Fruit fly (Drosophila melanogaster) whole organism, embryonic: ENCODE measurements around the gene Or7a.

ENCODE experiments used
- Aef1 ChIP-seq: fragments of 200-800 bp; sonication (Bioruptor generic); IDR thresholded peaks from 3 replicates; pipeline ENCODE4 v1.3.6; 2022; ENCODE audit warnings: missing biosample characterization, missing genetic modification characterization
- Antp ChIP-seq: fragments of 200-800 bp; sonication (Bioruptor generic); optimal IDR thresholded peaks from 3 replicates; lab custom pipeline; 2016; ENCODE audit warnings: missing biosample characterization, missing genetic modification characterization
- BEAF-32 ChIP-seq: fragments of 200-800 bp; sonication (Bioruptor generic); optimal IDR thresholded peaks from 3 replicates; lab custom pipeline; 2017; ENCODE audit warnings: missing biosample characterization, missing genetic modification characterization, mild to moderate bottlenecking, moderate library complexity, missing genetic modification reagents
- Bteb2 ChIP-seq: fragments of 200-800 bp; sonication (Bioruptor generic); optimal IDR thresholded peaks from 2 replicates; lab custom pipeline; 2016; ENCODE audit warnings: missing biosample characterization, missing genetic modification characterization
- CG10366 ChIP-seq: fragments of 200-800 bp; sonication (Bioruptor generic); IDR thresholded peaks from 2 replicates; pipeline ENCODE4 v1.3.6; 2022; ENCODE audit warnings: missing biosample characterization, missing genetic modification characterization
- CG10462 ChIP-seq: fragments of 200-800 bp; sonication (Bioruptor generic); optimal IDR thresholded peaks from 2 replicates; lab custom pipeline; 2016; ENCODE audit warnings: missing biosample characterization, missing genetic modification characterization
- CG11093 ChIP-seq: fragments of 200-800 bp; sonication (Bioruptor generic); IDR thresholded peaks from 3 replicates; pipeline ENCODE4 v1.3.6; 2022; ENCODE audit warnings: missing biosample characterization, missing genetic modification characterization
- CG11398 ChIP-seq: fragments of 200-800 bp; sonication (Bioruptor generic); optimal IDR thresholded peaks from 2 replicates; lab custom pipeline; 2016; ENCODE audit warnings: missing biosample characterization, missing genetic modification characterization
- CG12391 ChIP-seq: fragments of 200-800 bp; sonication (Bioruptor generic); optimal IDR thresholded peaks from 3 replicates; lab custom pipeline; 2018; ENCODE audit warnings: missing biosample characterization, mild to moderate bottlenecking, missing genetic modification characterization, moderate library complexity
- CG12942 ChIP-seq: fragments of 200-800 bp; sonication (Bioruptor generic); optimal IDR thresholded peaks from 3 replicates; lab custom pipeline; 2016; ENCODE audit warnings: missing biosample characterization, missing genetic modification characterization
- CG13287 ChIP-seq: fragments of 200-800 bp; sonication (Bioruptor generic); IDR thresholded peaks from 2 replicates; pipeline ENCODE4 v1.3.6; 2022; ENCODE audit warnings: missing biosample characterization, missing genetic modification characterization; ENCODE audit not compliant: partially characterized antibody
- CG13624 ChIP-seq: fragments of 200-800 bp; sonication (Bioruptor generic); optimal IDR thresholded peaks from 2 replicates; lab custom pipeline; 2016; ENCODE audit warnings: missing biosample characterization, missing genetic modification characterization
- CG17829 ChIP-seq: fragments of 200-800 bp; optimal IDR thresholded peaks from 2 replicates; lab custom pipeline; 2019; ENCODE audit warnings: missing biosample characterization, mild to moderate bottlenecking, missing genetic modification characterization, moderate library complexity
- CG1792 ChIP-seq: fragments of 200-800 bp; sonication (Bioruptor generic); optimal IDR thresholded peaks from 2 replicates; lab custom pipeline; 2016; ENCODE audit warnings: missing biosample characterization, missing genetic modification characterization
- CG3281 ChIP-seq: fragments of 200-800 bp; sonication (Bioruptor generic); optimal IDR thresholded peaks from 3 replicates; lab custom pipeline; 2017; ENCODE audit warnings: missing biosample characterization, mild to moderate bottlenecking, missing genetic modification characterization
- CG34224 ChIP-seq: fragments of 200-800 bp; sonication (Bioruptor generic); IDR thresholded peaks from 3 replicates; pipeline ENCODE4 v1.3.6; 2022; ENCODE audit warnings: missing biosample characterization, missing genetic modification characterization; ENCODE audit not compliant: partially characterized antibody
- CG43689 ChIP-seq: fragments of 200-800 bp; sonication (Bioruptor generic); IDR thresholded peaks from 2 replicates; pipeline ENCODE4 v1.3.6; 2022; ENCODE audit warnings: missing biosample characterization, missing genetic modification characterization
- CG4730 ChIP-seq: fragments of 200-800 bp; sonication (Bioruptor generic); IDR thresholded peaks from 2 replicates; pipeline ENCODE4 v1.3.6; 2022; ENCODE audit warnings: missing biosample characterization, missing genetic modification characterization
- CG8290 ChIP-seq, 3 experiments: fragments of 200-800 bp; sonication (Bioruptor generic); optimal IDR thresholded peaks; 2 replicates each; lab custom pipeline; 2016 to 2019; ENCODE audit warnings: missing biosample characterization in 3 of 3, missing genetic modification characterization in 3 of 3, mild to moderate bottlenecking in 2 of 3, moderate library complexity in 1 of 3
- CG8765 ChIP-seq: fragments of 200-800 bp; sonication (Bioruptor generic); IDR thresholded peaks from 2 replicates; pipeline ENCODE4 v1.3.6; 2022; ENCODE audit warnings: missing biosample characterization, missing genetic modification characterization
- CG9215 ChIP-seq: fragments of 200-800 bp; sonication (Bioruptor generic); IDR thresholded peaks from 2 replicates; pipeline ENCODE4 v1.3.6; 2022; ENCODE audit warnings: missing biosample characterization, missing genetic modification characterization
- Doc3 ChIP-seq: fragments of 200-800 bp; sonication (Bioruptor generic); IDR thresholded peaks from 3 replicates; pipeline ENCODE4 v1.3.6; 2022; ENCODE audit warnings: missing biosample characterization, missing genetic modification characterization; ENCODE audit not compliant: partially characterized antibody
- E2f1 ChIP-seq: fragments of 200-800 bp; sonication (Bioruptor generic); IDR thresholded peaks from 2 replicates; pipeline ENCODE4 v1.3.6; 2022; ENCODE audit warnings: missing biosample characterization, missing genetic modification characterization
- ERR ChIP-seq: fragments of 200-800 bp; sonication (Bioruptor generic); optimal IDR thresholded peaks from 2 replicates; lab custom pipeline; 2016; ENCODE audit warnings: missing biosample characterization, missing genetic modification characterization
- Hmr ChIP-seq: fragments of 200-800 bp; sonication (Bioruptor generic); optimal IDR thresholded peaks from 3 replicates; lab custom pipeline; 2017; ENCODE audit warnings: mild to moderate bottlenecking, missing biosample characterization, missing genetic modification reagents, missing genetic modification characterization
- NC2α ChIP-seq: fragments of 200-800 bp; sonication (Bioruptor generic); optimal IDR thresholded peaks from 2 replicates; lab custom pipeline; 2016; ENCODE audit warnings: missing biosample characterization, missing genetic modification characterization
- NK7.1 ChIP-seq: fragments of 200-800 bp; sonication (Bioruptor generic); optimal IDR thresholded peaks from 3 replicates; lab custom pipeline; 2016; ENCODE audit warnings: missing biosample characterization, missing genetic modification characterization
- Sry-δ ChIP-seq: fragments of 200-800 bp; sonication (Bioruptor generic); optimal IDR thresholded peaks from 2 replicates; lab custom pipeline; 2016; ENCODE audit warnings: missing biosample characterization, missing genetic modification characterization
- ara ChIP-seq: fragments of 200-800 bp; sonication (Bioruptor generic); IDR thresholded peaks from 2 replicates; pipeline ENCODE4 v1.3.6; 2022; ENCODE audit warnings: missing biosample characterization, missing genetic modification characterization
- chif ChIP-seq, 2 experiments: fragments of 200-800 bp; sonication (Bioruptor generic); optimal IDR thresholded peaks; 3 replicates each; lab custom pipeline; 2016; ENCODE audit warnings: missing biosample characterization in 2 of 2, missing genetic modification characterization in 2 of 2
- corto ChIP-seq: fragments of 200-800 bp; sonication (Bioruptor generic); optimal IDR thresholded peaks from 2 replicates; lab custom pipeline; 2016; ENCODE audit warnings: missing biosample characterization, mild to moderate bottlenecking, missing genetic modification characterization, moderate library complexity
- dimm ChIP-seq: fragments of 200-800 bp; sonication (Bioruptor generic); IDR thresholded peaks from 2 replicates; pipeline ENCODE4 v1.3.6; 2022; ENCODE audit warnings: missing biosample characterization, missing genetic modification characterization
- gce ChIP-seq: fragments of 200-800 bp; sonication (Bioruptor generic); IDR thresholded peaks from 3 replicates; pipeline ENCODE4 v1.3.6; 2022; ENCODE audit warnings: missing biosample characterization, missing genetic modification characterization
- grn ChIP-seq: fragments of 200-800 bp; sonication (Bioruptor generic); optimal IDR thresholded peaks from 3 replicates; lab custom pipeline; 2017; ENCODE audit warnings: missing biosample characterization, missing genetic modification characterization
- gsb ChIP-seq: fragments of 200-800 bp; sonication (Bioruptor generic); IDR thresholded peaks from 2 replicates; pipeline ENCODE4 v1.3.6; 2022; ENCODE audit warnings: missing biosample characterization, missing genetic modification characterization
- gsb-n ChIP-seq: fragments of 200-800 bp; sonication (Bioruptor generic); optimal IDR thresholded peaks from 3 replicates; lab custom pipeline; 2018; ENCODE audit warnings: missing biosample characterization, mild to moderate bottlenecking, missing genetic modification characterization
- ham ChIP-seq: fragments of 200-800 bp; sonication (Bioruptor generic); IDR thresholded peaks from 2 replicates; pipeline ENCODE4 v1.3.6; 2022; ENCODE audit warnings: missing biosample characterization, missing genetic modification characterization
- ind ChIP-seq: fragments of 200-800 bp; sonication (Bioruptor generic); optimal IDR thresholded peaks from 3 replicates; lab custom pipeline; 2016; ENCODE audit warnings: missing biosample characterization, missing genetic modification characterization
- jumu ChIP-seq: fragments of 200-800 bp; sonication (Bioruptor generic); optimal IDR thresholded peaks from 3 replicates; lab custom pipeline; 2016; ENCODE audit warnings: missing biosample characterization, missing genetic modification characterization
- kni ChIP-seq: fragments of 200-800 bp; sonication (Bioruptor generic); optimal IDR thresholded peaks from 3 replicates; lab custom pipeline; 2017; ENCODE audit warnings: mild to moderate bottlenecking, missing biosample characterization, missing genetic modification reagents, missing genetic modification characterization
- lab ChIP-seq: fragments of 200-800 bp; sonication (Bioruptor generic); optimal IDR thresholded peaks from 3 replicates; lab custom pipeline; 2017; ENCODE audit warnings: missing biosample characterization, missing genetic modification characterization, mild to moderate bottlenecking, moderate library complexity, missing genetic modification reagents
- pho ChIP-seq: fragments of 200-800 bp; sonication (Bioruptor generic); optimal IDR thresholded peaks from 2 replicates; lab custom pipeline; 2016; ENCODE audit warnings: missing biosample characterization, missing genetic modification characterization
- sima ChIP-seq: fragments of 200-800 bp; sonication (Bioruptor generic); optimal IDR thresholded peaks from 2 replicates; lab custom pipeline; 2016; ENCODE audit warnings: missing biosample characterization, missing genetic modification characterization
- sisA ChIP-seq: fragments of 200-800 bp; sonication (Bioruptor generic); IDR thresholded peaks from 2 replicates; pipeline ENCODE4 v1.3.6; 2022; ENCODE audit warnings: missing biosample characterization, missing genetic modification characterization
- sr ChIP-seq: fragments of 200-800 bp; sonication (Bioruptor generic); IDR thresholded peaks from 3 replicates; pipeline ENCODE4 v1.3.6; 2022; ENCODE audit warnings: missing biosample characterization, missing genetic modification characterization
- tio ChIP-seq: fragments of 200-800 bp; sonication (Bioruptor generic); optimal IDR thresholded peaks from 2 replicates; lab custom pipeline; 2017; ENCODE audit warnings: missing biosample characterization, missing genetic modification characterization, inconsistent platforms
- tna ChIP-seq: fragments of 200-800 bp; sonication (Bioruptor generic); IDR thresholded peaks from 2 replicates; pipeline ENCODE4 v1.3.6; 2022; ENCODE audit warnings: missing biosample characterization, missing genetic modification characterization; ENCODE audit not compliant: partially characterized antibody
- trh ChIP-seq: fragments of 200-800 bp; sonication (Bioruptor generic); optimal IDR thresholded peaks from 2 replicates; lab custom pipeline; 2016; ENCODE audit warnings: missing biosample characterization, missing genetic modification characterization
- ttk ChIP-seq: fragments of 200-800 bp; sonication (Bioruptor generic); IDR thresholded peaks from 2 replicates; pipeline ENCODE4 v2.1.2; 2022; ENCODE audit warnings: missing biosample characterization, missing genetic modification characterization
- unc-4 ChIP-seq: fragments of 200-800 bp; sonication (Bioruptor generic); IDR thresholded peaks from 2 replicates; pipeline ENCODE4 v1.3.6; 2022; ENCODE audit warnings: missing biosample characterization, missing genetic modification characterization; ENCODE audit not compliant: partially characterized antibody
- wek ChIP-seq: fragments of 200-800 bp; sonication (Bioruptor generic); optimal IDR thresholded peaks from 3 replicates; lab custom pipeline; 2018; ENCODE audit warnings: missing biosample characterization, mild to moderate bottlenecking, missing genetic modification characterization, moderate library complexity

Or7a gene

dm6 chrX:8143537-8143936 is 22.0 kb downstream of the Or7a start, which contains the start of gene CG17982 (continued):
- TF ChIP-seq dimm (GFP tag; lab: Robert Waterston, UW) (no peak), sr (GFP tag; lab: Robert Waterston, UW) (no peak), CG8765 (peak; percentile 44; the same call in 1 of the 2 replicates), lab (GFP tag; lab: Kevin White, UChicago) (peak; percentile 89), BEAF-32 (GFP tag; lab: Kevin White, UChicago) (peak; percentile 32), E2f1 (GFP tag; lab: Robert Waterston, UW) (peak; percentile 79), ERR (peak; percentile 70), CG3281 (peak; percentile 82), tio (GFP tag; lab: Kevin White, UChicago) (no peak), CG17829 (peak; percentile 85), CG43689 (peak; percentile 18; the same call in 1 of the 2 replicates), sisA (GFP tag; lab: Robert Waterston, UW) (peak; percentile 73), gsb (GFP tag; lab: Robert Waterston, UW) (peak; percentile 55), CG11093 (GFP tag; lab: Robert Waterston, UW) (peak; percentile 44; the same call in 1 of the 3 replicates), kni (GFP tag; lab: Kevin White, UChicago) (peak; percentile 75), gsb-n (tag; lab: Kevin White, UChicago) (peak; percentile 75), NC2α (GFP tag; lab: Kevin White, UChicago) (peak; percentile 72), CG12942 (peak; percentile 80), CG4730 (peak; percentile 59), Aef1 (GFP tag; lab: Robert Waterston, UW) (peak; percentile 66), Sry-δ (GFP tag; lab: Kevin White, UChicago) (peak; percentile 48), sima (GFP tag; lab: Kevin White, UChicago) (peak; percentile 33), CG13624 (GFP tag; lab: Kevin White, UChicago) (peak; percentile 89), ham (no peak), NK7.1 (peak; percentile 74), ara (peak; percentile 70), CG34224 (GFP tag; lab: Robert Waterston, UW) (peak; percentile 52; the same call in 1 of the 3 replicates), chif (GFP tag; optimal IDR thresholded peaks at IDR 0.05; lab: Kevin White, UChicago) (peak; percentile 68 to 81), jumu (peak; percentile 77), unc-4 (GFP tag; lab: Robert Waterston, UW) (no peak), ind (GFP tag; lab: Kevin White, UChicago) (peak; percentile 84), Doc3 (GFP tag; lab: Robert Waterston, UW) (no peak), CG11398 (peak; percentile 69), gce (GFP tag; lab: Robert Waterston, UW) (peak; percentile 63; the same call in 1 of the 3 replicates), wek (GFP tag; lab: Kevin White, UChicago) (peak; percentile 35), corto (GFP tag; lab: Kevin White, UChicago) (peak; percentile 87), CG10366 (GFP tag; lab: Robert Waterston, UW) (peak; percentile 76), grn (no peak), CG1792 (GFP tag; lab: Kevin White, UChicago) (peak; percentile 63), Hmr (GFP tag; lab: Kevin White, UChicago) (no peak), CG12391 (peak; percentile 90), CG9215 (GFP tag; lab: Robert Waterston, UW) (peak; percentile 57), ttk (GFP tag; lab: Robert Waterston, UW) (peak; percentile 68), Antp (peak; percentile 84), trh (GFP tag; lab: Kevin White, UChicago) (peak; percentile 42), pho (GFP tag; lab: Kevin White, UChicago) (peak; percentile 74), CG10462 (peak; percentile 48), tna (GFP tag; lab: Robert Waterston, UW) (no peak), CG8290 (GFP tag; optimal IDR thresholded peaks at IDR 0.05; lab: Kevin White, UChicago) (peak; percentile 65), CG8290 (tag; optimal IDR thresholded peaks at IDR 0.05; lab: Kevin White, UChicago) (peak; percentile 41 to 82), Bteb2 (GFP tag; lab: Kevin White, UChicago) (peak; percentile 86), CG13287 (GFP tag; lab: Robert Waterston, UW) (no peak; the same call in 1 of the 2 replicates)
